Fruit fly (Drosophila melanogaster) whole organism, embryonic: ENCODE measurements around the gene CG5515.
A peak's percentile ranks its signal among the peaks of the same experiment; 100 is the strongest.

Experiments used
- CG11398 ChIP-seq: fragments of 200-800 bp; sonication (Bioruptor generic); optimal IDR thresholded peaks from 2 replicates; lab custom pipeline; 2016; ENCODE audit warnings: missing biosample characterization, missing genetic modification characterization
- CG12299 ChIP-seq: fragments of 200-800 bp; sonication (Bioruptor generic); optimal IDR thresholded peaks from 2 replicates; lab custom pipeline; 2018; ENCODE audit warnings: missing biosample characterization, mild to moderate bottlenecking, missing genetic modification characterization
- CG14050 ChIP-seq: fragments of 200-800 bp; sonication (Bioruptor generic); IDR thresholded peaks from 3 replicates; pipeline ENCODE4 v1.3.6; 2022; ENCODE audit warnings: missing biosample characterization, missing genetic modification characterization
- CG1603 ChIP-seq: fragments of 200-800 bp; sonication (Bioruptor generic); optimal IDR thresholded peaks from 2 replicates; lab custom pipeline; 2019; ENCODE audit warnings: missing biosample characterization, mild to moderate bottlenecking, missing genetic modification characterization, moderate library complexity
- CG17802 ChIP-seq: fragments of 200-800 bp; sonication (Bioruptor generic); optimal IDR thresholded peaks from 2 replicates; lab custom pipeline; 2018; ENCODE audit warnings: missing biosample characterization, mild to moderate bottlenecking, missing genetic modification characterization, moderate library complexity
- CG3163 ChIP-seq: fragments of 200-800 bp; sonication (Bioruptor generic); optimal IDR thresholded peaks from 3 replicates; lab custom pipeline; 2016; ENCODE audit warnings: missing biosample characterization, missing genetic modification characterization
- CG3281 ChIP-seq: fragments of 200-800 bp; sonication (Bioruptor generic); optimal IDR thresholded peaks from 3 replicates; lab custom pipeline; 2017; ENCODE audit warnings: missing biosample characterization, mild to moderate bottlenecking, missing genetic modification characterization
- CG33557 ChIP-seq: fragments of 200-800 bp; sonication (Bioruptor generic); optimal IDR thresholded peaks from 2 replicates; lab custom pipeline; 2019; ENCODE audit warnings: missing biosample characterization, mild to moderate bottlenecking, missing genetic modification characterization, moderate library complexity
- CG42726 ChIP-seq: fragments of 200-800 bp; sonication (Bioruptor generic); IDR thresholded peaks from 2 replicates; pipeline ENCODE4 v1.3.6; 2022; ENCODE audit warnings: missing biosample characterization, missing genetic modification characterization; ENCODE audit not compliant: partially characterized antibody
- CG4360 ChIP-seq: fragments of 200-800 bp; sonication (Bioruptor generic); IDR thresholded peaks from 2 replicates; pipeline ENCODE4 v1.3.6; 2022; ENCODE audit warnings: missing biosample characterization, missing genetic modification characterization
- CG4730 ChIP-seq: fragments of 200-800 bp; sonication (Bioruptor generic); IDR thresholded peaks from 2 replicates; pipeline ENCODE4 v1.3.6; 2022; ENCODE audit warnings: missing biosample characterization, missing genetic modification characterization
- CG6654 ChIP-seq: fragments of 200-800 bp; sonication (Bioruptor generic); optimal IDR thresholded peaks from 2 replicates; lab custom pipeline; 2017; ENCODE audit warnings: missing biosample characterization, mild to moderate bottlenecking, missing genetic modification characterization
- CG6683 ChIP-seq: fragments of 200-800 bp; sonication (Bioruptor generic); optimal IDR thresholded peaks from 2 replicates; lab custom pipeline; 2017; ENCODE audit warnings: missing biosample characterization, mild to moderate bottlenecking, missing genetic modification characterization, missing genetic modification reagents
- CG6765 ChIP-seq: fragments of 200-800 bp; sonication (Bioruptor generic); optimal IDR thresholded peaks from 3 replicates; lab custom pipeline; 2017; ENCODE audit warnings: missing biosample characterization, mild to moderate bottlenecking, missing genetic modification characterization
- CG8478 ChIP-seq: fragments of >200 bp; optimal IDR thresholded peaks from 2 replicates; lab custom pipeline; 2018
- CG8944 ChIP-seq: fragments of 200-800 bp; sonication (Bioruptor generic); optimal IDR thresholded peaks from 3 replicates; lab custom pipeline; 2016; ENCODE audit warnings: missing biosample characterization, missing genetic modification characterization
- Dfd ChIP-seq, 2 experiments: fragments of >200 bp; optimal IDR thresholded peaks; 2 replicates each; lab custom pipeline; 2017; ENCODE audit warnings: missing biosample characterization in 2 of 2, missing genetic modification characterization in 2 of 2
- Dip3 ChIP-seq: fragments of 200-800 bp; sonication (Bioruptor generic); optimal IDR thresholded peaks from 3 replicates; lab custom pipeline; 2016; ENCODE audit warnings: missing biosample characterization, missing genetic modification characterization
- Dll ChIP-seq: fragments of 200-800 bp; sonication (Bioruptor generic); IDR thresholded peaks from 4 replicates; pipeline ENCODE4 v1.3.6; 2022; ENCODE audit warnings: missing biosample characterization, missing genetic modification characterization; ENCODE audit not compliant: partially characterized antibody
- Ets65A ChIP-seq: fragments of 200-800 bp; sonication (Bioruptor generic); peaks from one replicate; lab custom pipeline; 2016; ENCODE audit warnings: missing biosample characterization, missing genetic modification characterization
- HLH3B ChIP-seq: fragments of 200-800 bp; sonication (Bioruptor generic); IDR thresholded peaks from 2 replicates; pipeline ENCODE4 v1.3.6; 2022; ENCODE audit warnings: missing biosample characterization, missing genetic modification characterization
- Hr51 ChIP-seq, 2 experiments: fragments of 200-800 bp; sonication (Bioruptor generic); optimal IDR thresholded peaks; 2 replicates in 1 of 2; 3 replicates in 1 of 2; lab custom pipeline; 2016 to 2018; ENCODE audit warnings: missing biosample characterization in 2 of 2, missing genetic modification characterization in 2 of 2, mild to moderate bottlenecking in 1 of 2, moderate library complexity in 1 of 2
- Sry-δ ChIP-seq: fragments of 200-800 bp; sonication (Bioruptor generic); optimal IDR thresholded peaks from 2 replicates; lab custom pipeline; 2016; ENCODE audit warnings: missing biosample characterization, missing genetic modification characterization
- Tbp ChIP-seq: fragments of >200 bp; optimal IDR thresholded peaks from 2 replicates; lab custom pipeline; 2018; ENCODE audit warnings: missing biosample characterization, missing genetic modification characterization
- ap ChIP-seq: fragments of 200-800 bp; sonication (Bioruptor generic); IDR thresholded peaks from 2 replicates; pipeline ENCODE4 v1.3.6; 2022; ENCODE audit warnings: missing biosample characterization, missing genetic modification characterization
- az2 ChIP-seq: fragments of 200-800 bp; sonication (Bioruptor generic); optimal IDR thresholded peaks from 3 replicates; lab custom pipeline; 2016; ENCODE audit warnings: missing biosample characterization, missing genetic modification characterization
- btn ChIP-seq: fragments of 200-800 bp; sonication (Bioruptor generic); optimal IDR thresholded peaks from 2 replicates; lab custom pipeline; 2016; ENCODE audit warnings: missing biosample characterization, missing genetic modification characterization
- corto ChIP-seq: fragments of 200-800 bp; sonication (Bioruptor generic); optimal IDR thresholded peaks from 2 replicates; lab custom pipeline; 2016; ENCODE audit warnings: missing biosample characterization, mild to moderate bottlenecking, missing genetic modification characterization, moderate library complexity
- da ChIP-seq: fragments of 200-800 bp; sonication (Bioruptor generic); optimal IDR thresholded peaks from 2 replicates; lab custom pipeline; 2016; ENCODE audit warnings: missing biosample characterization, missing genetic modification characterization
- danr ChIP-seq: fragments of 200-800 bp; sonication (Bioruptor generic); IDR thresholded peaks from 2 replicates; pipeline ENCODE4 v1.3.6; 2022; ENCODE audit warnings: missing biosample characterization, missing genetic modification characterization
- dimm ChIP-seq: fragments of 200-800 bp; sonication (Bioruptor generic); IDR thresholded peaks from 2 replicates; pipeline ENCODE4 v1.3.6; 2022; ENCODE audit warnings: missing biosample characterization, missing genetic modification characterization
- dpn ChIP-seq, 2 experiments: fragments of 200-800 bp; sonication (Bioruptor generic); optimal IDR thresholded peaks; 3 replicates each; lab custom pipeline; 2016; ENCODE audit warnings: missing biosample characterization in 2 of 2, missing genetic modification characterization in 2 of 2
- eve ChIP-seq, 2 experiments: fragments of >200 bp; optimal IDR thresholded peaks; 2 replicates each; lab custom pipeline; 2017; ENCODE audit warnings: missing biosample characterization in 2 of 2, missing genetic modification characterization in 2 of 2
- ewg ChIP-seq: fragments of 200-800 bp; sonication (Bioruptor generic); optimal IDR thresholded peaks from 3 replicates; lab custom pipeline; 2017; ENCODE audit warnings: mild to moderate bottlenecking, missing biosample characterization, missing genetic modification reagents, missing genetic modification characterization
- fru ChIP-seq: fragments of >200 bp; optimal IDR thresholded peaks from 2 replicates; lab custom pipeline; 2017
- gem ChIP-seq: fragments of 200-800 bp; sonication (Bioruptor generic); optimal IDR thresholded peaks from 2 replicates; lab custom pipeline; 2019; ENCODE audit warnings: missing biosample characterization, mild to moderate bottlenecking, missing genetic modification characterization, moderate library complexity
- inv ChIP-seq: fragments of 200-800 bp; sonication (Bioruptor generic); IDR thresholded peaks from 2 replicates; pipeline ENCODE4 v1.3.6; 2022; ENCODE audit warnings: missing biosample characterization, missing genetic modification characterization; ENCODE audit not compliant: partially characterized antibody
- klu ChIP-seq: fragments of 200-800 bp; sonication (Bioruptor generic); IDR thresholded peaks from 2 replicates; pipeline ENCODE4 v1.3.6; 2022; ENCODE audit warnings: missing biosample characterization, missing genetic modification characterization
- lbe ChIP-seq: fragments of 200-800 bp; sonication (Bioruptor generic); optimal IDR thresholded peaks from 2 replicates; lab custom pipeline; 2016; ENCODE audit warnings: missing biosample characterization, mild to moderate bottlenecking, missing genetic modification characterization
- lilli ChIP-seq: fragments of 200-800 bp; sonication (Bioruptor generic); optimal IDR thresholded peaks from 3 replicates; lab custom pipeline; 2016; ENCODE audit warnings: missing biosample characterization, missing genetic modification characterization
- lov ChIP-seq, 2 experiments: fragments of 200-800 bp in 1 of 2; fragments of >200 bp in 1 of 2; sonication (Bioruptor generic) in 1 of 2; IDR thresholded peaks in 1 of 2; optimal IDR thresholded peaks in 1 of 2; 2 replicates in 1 of 2; 3 replicates in 1 of 2; pipeline versions ENCODE4 v1.3.6 to Lab custom; 2017 to 2022; ENCODE audit warnings: missing biosample characterization in 1 of 2, missing genetic modification characterization in 1 of 2
- repo ChIP-seq: fragments of 200-800 bp; sonication (Bioruptor generic); optimal IDR thresholded peaks from 2 replicates; lab custom pipeline; 2016; ENCODE audit warnings: missing biosample characterization, missing genetic modification characterization
- scrt ChIP-seq: fragments of 200-800 bp; sonication (Bioruptor generic); optimal IDR thresholded peaks from 2 replicates; lab custom pipeline; 2018; ENCODE audit warnings: missing biosample characterization, mild to moderate bottlenecking, missing genetic modification characterization, moderate library complexity
- slp2 ChIP-seq: fragments of 200-800 bp; sonication (Bioruptor generic); optimal IDR thresholded peaks from 2 replicates; lab custom pipeline; 2016; ENCODE audit warnings: missing biosample characterization, missing genetic modification characterization
- tna ChIP-seq: fragments of 200-800 bp; sonication (Bioruptor generic); IDR thresholded peaks from 2 replicates; pipeline ENCODE4 v1.3.6; 2022; ENCODE audit warnings: missing biosample characterization, missing genetic modification characterization; ENCODE audit not compliant: partially characterized antibody
- ttk ChIP-seq: fragments of 200-800 bp; sonication (Bioruptor generic); IDR thresholded peaks from 2 replicates; pipeline ENCODE4 v2.1.2; 2022; ENCODE audit warnings: missing biosample characterization, missing genetic modification characterization
- wdn ChIP-seq: fragments of 200-800 bp; sonication (Bioruptor generic); IDR thresholded peaks from 2 replicates; pipeline ENCODE4 v1.3.6; 2022; ENCODE audit warnings: missing biosample characterization, missing genetic modification characterization
- zen ChIP-seq: fragments of 200-800 bp; sonication (Bioruptor generic); optimal IDR thresholded peaks from 3 replicates; lab custom pipeline; 2018; ENCODE audit warnings: missing biosample characterization, mild to moderate bottlenecking, missing genetic modification characterization, moderate library complexity

The CG5515 gene

DNA sequence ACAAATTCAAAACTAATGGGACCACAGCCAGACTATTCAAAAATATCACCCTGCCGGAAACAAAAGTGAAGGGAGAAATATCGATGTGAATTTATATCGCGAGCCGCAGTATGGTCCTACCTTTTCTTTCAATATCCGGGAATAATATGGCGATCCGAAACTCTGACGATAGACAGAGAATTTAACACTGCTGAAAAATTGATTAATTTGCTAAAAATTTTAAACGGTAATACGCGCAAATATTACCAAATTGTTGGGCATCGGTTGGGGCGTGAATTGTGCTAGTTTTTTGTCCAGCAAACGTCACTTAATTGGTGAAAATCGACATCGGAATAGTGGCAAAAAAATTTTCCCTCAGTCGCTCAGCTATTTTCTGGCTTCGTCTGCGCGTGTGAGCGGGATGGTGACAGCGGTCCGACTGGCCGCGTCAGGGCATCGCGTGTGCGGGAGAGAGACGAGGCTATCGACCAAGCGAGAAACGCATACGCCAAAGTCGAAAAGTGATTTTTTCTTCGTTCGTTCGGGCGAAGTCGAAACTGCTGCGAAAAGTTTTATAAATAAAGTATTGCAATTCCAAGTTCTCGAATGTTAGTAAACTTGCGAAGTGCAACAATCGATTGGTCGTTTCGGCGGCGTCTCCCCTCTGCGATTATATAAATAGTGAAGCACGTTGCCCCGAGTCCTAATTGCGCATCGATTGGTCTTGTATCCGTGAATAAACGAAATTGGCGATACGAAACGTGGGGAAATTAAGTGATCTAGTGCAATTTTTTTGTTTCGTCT is 41.9 kb upstream of the CG5515 start, which contains the start of gene mask (continued):
- TF ChIP-seq Hr51 (GFP tag; optimal IDR thresholded peaks at IDR 0.05; lab: Kevin White, UChicago) (peak; percentile 43 to 79), Tbp (no peak), CG8944 (GFP tag; lab: Kevin White, UChicago) (peak; percentile 28), tna (GFP tag; lab: Robert Waterston, UW) (no peak), Dip3 (GFP tag; lab: Kevin White, UChicago) (peak; percentile 80), corto (GFP tag; lab: Kevin White, UChicago) (no peak), CG8478 (lab: Kevin White, UChicago) (peak; percentile 37), CG33557 (GFP tag; lab: Kevin White, UChicago) (peak; percentile 71), HLH3B (GFP tag; lab: Robert Waterston, UW) (peak; percentile 61), CG12299 (tag; lab: Kevin White, UChicago) (peak; percentile 54), CG17802 (tag; lab: Kevin White, UChicago) (peak; percentile 53), eve (GFP tag; optimal IDR thresholded peaks at IDR 0.05; lab: Kevin White, UChicago) (no peak), ewg (GFP tag; lab: Kevin White, UChicago) (peak; percentile 43), wdn (peak; percentile 75), ttk (GFP tag; lab: Robert Waterston, UW) (peak; percentile 66; the same call in 1 of the 2 replicates), lbe (GFP tag; lab: Kevin White, UChicago) (peak; percentile 52), zen (tag; lab: Kevin White, UChicago) (peak; percentile 37), CG11398 (GFP tag; lab: Kevin White, UChicago) (peak; percentile 64), Dfd (GFP tag; optimal IDR thresholded peaks at IDR 0.05; lab: Kevin White, UChicago) (no peak), CG3163 (peak; percentile 71), lilli (peak; percentile 68), lov (optimal IDR thresholded peaks at IDR 0.05; lab: Kevin White, UChicago) (no peak), lov (GFP tag; IDR thresholded peaks at IDR 0.05; lab: Robert Waterston, UW) (peak; percentile 91), scrt (peak; percentile 64), da (GFP tag; lab: Kevin White, UChicago) (peak; percentile 74), repo (GFP tag; lab: Kevin White, UChicago) (peak; percentile 73), az2 (GFP tag; lab: Kevin White, UChicago) (peak; percentile 46), fru (lab: Kevin White, UChicago) (no peak), dimm (GFP tag; lab: Robert Waterston, UW) (0 out of 2 replicates have a peak, but pooled peaks have one; percentile 42), klu (GFP tag; lab: Robert Waterston, UW) (no peak), dpn (GFP tag; optimal IDR thresholded peaks at IDR 0.05; lab: Kevin White, UChicago) (peak; percentile 33 to 86), inv (GFP tag; lab: Robert Waterston, UW) (no peak), CG4730 (GFP tag; lab: Robert Waterston, UW) (0 out of 2 replicates have a peak, but pooled peaks have one; percentile 7), CG42726 (GFP tag; lab: Robert Waterston, UW) (peak; percentile 33; the same call in 1 of the 2 replicates), btn (GFP tag; lab: Kevin White, UChicago) (peak; percentile 51), CG14050 (peak; percentile 58), CG6765 (GFP tag; lab: Kevin White, UChicago) (peak; percentile 87), CG3281 (GFP tag; lab: Kevin White, UChicago) (peak; percentile 82), CG6683 (GFP tag; lab: Kevin White, UChicago) (peak; percentile 0), CG6654 (GFP tag; lab: Kevin White, UChicago) (peak; percentile 51), gem (peak; percentile 53), slp2 (peak; percentile 81), Ets65A (GFP tag; lab: Kevin White, UChicago) (peak; percentile 97), CG1603 (tag; lab: Kevin White, UChicago) (peak; percentile 62), Sry-δ (GFP tag; lab: Kevin White, UChicago) (peak; percentile 90), CG4360 (GFP tag; lab: Robert Waterston, UW) (0 out of 2 replicates have a peak, but pooled peaks have one; percentile 17), danr (peak; percentile 16; the same call in 1 of the 2 replicates), ap (GFP tag; lab: Robert Waterston, UW) (peak; percentile 69; the same call in 1 of the 2 replicates), Dll (GFP tag; lab: Robert Waterston, UW) (0 out of 4 replicates have a peak, but pooled peaks have one; percentile 6)
